Worm (Caenorhabditis elegans) whole organism, young adult: ENCODE measurements around the gene fbxb-72.

Experiments
- B0261.1 ChIP-seq: sonication (generic microtip); optimal IDR thresholded peaks from 2 replicates; lab custom pipeline; 2016; ENCODE audit warnings: mild to moderate bottlenecking, missing genetic modification characterization, moderate library complexity, missing compliant biosample characterization
- C06A6.2 ChIP-seq: fragments of 200-800 bp; sonication (Bioruptor generic); conservative IDR thresholded peaks from 2 replicates; pipeline ENCODE4 v1.3.6; 2022; ENCODE audit warnings: missing genetic modification characterization, missing compliant biosample characterization
- F10E7.11 ChIP-seq: sonication (generic microtip); optimal IDR thresholded peaks from 2 replicates; lab custom pipeline; 2017; ENCODE audit warnings: mild to moderate bottlenecking, missing genetic modification characterization, moderate library complexity, missing compliant biosample characterization
- F23B12.7 ChIP-seq: sonication (generic microtip); optimal IDR thresholded peaks from 2 replicates; lab custom pipeline; 2017; ENCODE audit warnings: missing genetic modification characterization, mild to moderate bottlenecking, missing compliant biosample characterization, antibody characterized with exemption, moderate library complexity; ENCODE audit not compliant: insufficient read depth
- F37B4.10 ChIP-seq: fragments of 200-800 bp; sonication (Bioruptor generic); IDR thresholded peaks from 2 replicates; pipeline ENCODE4 v1.3.6; 2022; ENCODE audit warnings: missing genetic modification characterization, missing compliant biosample characterization
- F49E8.2 ChIP-seq: sonication (generic microtip); optimal IDR thresholded peaks from 3 replicates; lab custom pipeline; 2017; ENCODE audit warnings: missing genetic modification characterization, mild to moderate bottlenecking, missing compliant biosample characterization, antibody characterized with exemption, moderate library complexity; ENCODE audit not compliant: insufficient read depth
- F52B5.7 ChIP-seq: sonication (generic microtip); optimal IDR thresholded peaks from 2 replicates; lab custom pipeline; 2016; ENCODE audit warnings: mild to moderate bottlenecking, missing genetic modification characterization, missing compliant biosample characterization
- F57A8.1 ChIP-seq: fragments of 200-800 bp; sonication (Bioruptor generic); optimal IDR thresholded peaks from 2 replicates; lab custom pipeline; 2018; ENCODE audit warnings: mild to moderate bottlenecking, missing genetic modification characterization, moderate library complexity, missing compliant biosample characterization
- K12H6.12 ChIP-seq: fragments of 200-800 bp; sonication (Bioruptor generic); optimal IDR thresholded peaks from 2 replicates; lab custom pipeline; 2018; ENCODE audit warnings: mild to moderate bottlenecking, missing genetic modification characterization, missing compliant biosample characterization
- T07F8.4 ChIP-seq: sonication (generic microtip); optimal IDR thresholded peaks from 2 replicates; lab custom pipeline; 2016; ENCODE audit warnings: mild to moderate bottlenecking, missing genetic modification characterization, moderate library complexity, missing compliant biosample characterization
- T26A5.8 ChIP-seq: sonication (generic microtip); optimal IDR thresholded peaks from 2 replicates; lab custom pipeline; 2016; ENCODE audit warnings: missing genetic modification characterization, missing compliant biosample characterization
- Y67H2A.10 ChIP-seq: fragments of 200-800 bp; sonication (Bioruptor generic); conservative IDR thresholded peaks from 2 replicates; pipeline ENCODE4 v1.3.6; 2022; ENCODE audit warnings: missing genetic modification reagents, missing genetic modification characterization, missing compliant biosample characterization
- aptf-3 ChIP-seq: fragments of 200-800 bp; sonication (Bioruptor generic); IDR thresholded peaks from 2 replicates; pipeline ENCODE4 v1.3.6; 2022; ENCODE audit warnings: missing genetic modification characterization, missing compliant biosample characterization
- cebp-1 ChIP-seq, 2 experiments: fragments of 200-800 bp in 1 of 2; sonication (Bioruptor generic) in 1 of 2; sonication (generic microtip) in 1 of 2; IDR thresholded peaks in 1 of 2; optimal IDR thresholded peaks in 1 of 2; 2 replicates each; pipeline versions ENCODE4 v1.3.6 to Lab custom; 2017 to 2022; ENCODE audit warnings: missing compliant biosample characterization in 2 of 2, missing genetic modification characterization in 2 of 2, mild to moderate bottlenecking in 1 of 2, missing genetic modification reagents in 1 of 2, moderate library complexity in 1 of 2
- ceh-40 ChIP-seq: fragments of 200-800 bp; sonication (Bioruptor generic); IDR thresholded peaks from 2 replicates; pipeline ENCODE4 v1.3.6; 2022; ENCODE audit warnings: missing genetic modification characterization, missing compliant biosample characterization
- chd-7 ChIP-seq: sonication (generic microtip); optimal IDR thresholded peaks from 2 replicates; lab custom pipeline; 2016; ENCODE audit warnings: mild to moderate bottlenecking, missing genetic modification characterization, moderate library complexity, missing compliant biosample characterization
- dpff-1 ChIP-seq: sonication (generic microtip); optimal IDR thresholded peaks from 2 replicates; lab custom pipeline; 2017; ENCODE audit warnings: mild to moderate bottlenecking, missing genetic modification characterization, missing compliant biosample characterization
- dpl-1 ChIP-seq: fragments of 150-350 bp; optimal IDR thresholded peaks from 2 replicates; lab custom pipeline; 2014; ENCODE audit warnings: missing biosample characterization, missing genetic modification reagents, missing genetic modification characterization
- egl-18 ChIP-seq: fragments of 200-800 bp; sonication (Bioruptor generic); IDR thresholded peaks from 2 replicates; pipeline ENCODE4 v1.3.6; 2022; ENCODE audit warnings: missing genetic modification reagents, missing genetic modification characterization, missing compliant biosample characterization
- egl-44 ChIP-seq: fragments of 200-800 bp; sonication (Bioruptor generic); IDR thresholded peaks from 2 replicates; pipeline ENCODE4 v1.3.6; 2022; ENCODE audit warnings: missing genetic modification reagents, missing genetic modification characterization, missing compliant biosample characterization
- ekl-4 ChIP-seq: fragments of 200-800 bp; sonication (Bioruptor generic); IDR thresholded peaks from 2 replicates; pipeline ENCODE4 v1.3.6; 2022; ENCODE audit warnings: missing genetic modification reagents, missing genetic modification characterization, missing compliant biosample characterization
- him-1 ChIP-seq: sonication (generic microtip); optimal IDR thresholded peaks from 2 replicates; lab custom pipeline; 2016; ENCODE audit warnings: missing genotype, missing genetic modification reagents, missing genetic modification characterization, missing compliant biosample characterization
- hlh-12 ChIP-seq: sonication (generic microtip); optimal IDR thresholded peaks from 2 replicates; lab custom pipeline; 2016; ENCODE audit warnings: missing genetic modification characterization, missing compliant biosample characterization
- hlh-26 ChIP-seq: fragments of 200-800 bp; sonication (Bioruptor generic); conservative IDR thresholded peaks from 2 replicates; pipeline ENCODE4 v1.3.6; 2022; ENCODE audit warnings: missing genetic modification reagents, missing genetic modification characterization, missing compliant biosample characterization
- hmg-1.2 ChIP-seq: fragments of 200-800 bp; sonication (Bioruptor generic); IDR thresholded peaks from 2 replicates; pipeline ENCODE4 v1.3.6; 2022; ENCODE audit warnings: missing genetic modification reagents, missing genetic modification characterization, missing compliant biosample characterization
- lin-26 ChIP-seq: fragments of 200-800 bp; sonication (Bioruptor generic); IDR thresholded peaks from 2 replicates; pipeline ENCODE4 v1.3.6; 2022; ENCODE audit warnings: missing genetic modification reagents, missing genetic modification characterization, missing compliant biosample characterization
- madf-6 ChIP-seq: fragments of 200-800 bp; sonication (Bioruptor generic); IDR thresholded peaks from 2 replicates; pipeline ENCODE4 v1.3.6; 2022; ENCODE audit warnings: missing genetic modification reagents, missing genetic modification characterization, missing compliant biosample characterization
- mcd-1 ChIP-seq: fragments of 200-800 bp; sonication (Bioruptor generic); IDR thresholded peaks from 2 replicates; pipeline ENCODE4 v1.3.6; 2022; ENCODE audit warnings: missing genetic modification reagents, missing genetic modification characterization, missing compliant biosample characterization
- nfya-1 ChIP-seq: sonication (generic microtip); optimal IDR thresholded peaks from 2 replicates; lab custom pipeline; 2017; ENCODE audit warnings: antibody characterized with exemption, missing compliant biosample characterization, missing genetic modification characterization, borderline replicate concordance; ENCODE audit not compliant: insufficient read depth
- nhr-90 ChIP-seq: sonication (generic microtip); optimal IDR thresholded peaks from 2 replicates; lab custom pipeline; 2016; ENCODE audit warnings: missing genotype, mild to moderate bottlenecking, missing genetic modification characterization, missing compliant biosample characterization
- sea-2 ChIP-seq: fragments of 200-800 bp; sonication (Bioruptor generic); IDR thresholded peaks from 2 replicates; pipeline ENCODE4 v1.3.6; 2022; ENCODE audit warnings: missing genetic modification characterization, missing compliant biosample characterization
- snpc-1.1 ChIP-seq: sonication (generic microtip); optimal IDR thresholded peaks from 2 replicates; lab custom pipeline; 2017; ENCODE audit warnings: missing genetic modification characterization, mild to moderate bottlenecking, missing compliant biosample characterization, antibody characterized with exemption, moderate library complexity, missing genotype, missing genetic modification reagents; ENCODE audit not compliant: insufficient read depth
- snpc-4 ChIP-seq, 5 experiments: fragments of 150-350 bp in 1 of 5; sonication (generic microtip) in 4 of 5; optimal IDR thresholded peaks; 2 replicates each; lab custom pipeline; 2014 to 2018; ENCODE audit warnings: missing genetic modification characterization in 5 of 5, missing biosample characterization in 3 of 5, antibody characterized with exemption in 2 of 5, mild to moderate bottlenecking in 2 of 5, missing compliant biosample characterization in 2 of 5, missing genotype in 2 of 5, moderate library complexity in 2 of 5, missing genetic modification reagents in 1 of 5
- tlf-1 ChIP-seq: fragments of 200-800 bp; sonication (Bioruptor generic); optimal IDR thresholded peaks from 2 replicates; lab custom pipeline; 2018; ENCODE audit warnings: mild to moderate bottlenecking, missing genetic modification characterization, missing compliant biosample characterization

fbxb-72 gene

ce11 chrV:741820-742219, 18.1 kb upstream of the fbxb-72 start, which contains the start of gene C05E4.7:
TSS of gene C05E4.7 (plus strand) at chrV:742120.
- TF ChIP-seq nfya-1 (tag; lab: Kevin White, UChicago): no peak
- no peak for TF ChIP-seq T26A5.8
- TF ChIP-seq F23B12.7: no peak
- no peak for TF ChIP-seq dpl-1 (GFP tag; lab: Kevin White, UChicago)
- no peak for TF ChIP-seq madf-6 (GFP tag; lab: Robert Waterston, UW)
- TF ChIP-seq lin-26 (GFP tag; lab: Robert Waterston, UW): no peak
- no peak for TF ChIP-seq chd-7
- TF ChIP-seq T07F8.4: no peak
- no peak for TF ChIP-seq cebp-1 (GFP tag; IDR thresholded peaks at IDR 0.05; lab: Robert Waterston, UW)
- TF ChIP-seq cebp-1 (tag; optimal IDR thresholded peaks at IDR 0.05; lab: Kevin White, UChicago): no peak
- TF ChIP-seq egl-18: no peak
- no peak for TF ChIP-seq snpc-4 (GFP tag; optimal IDR thresholded peaks at IDR 0.05; lab: Kevin White, UChicago)
- no peak for TF ChIP-seq snpc-4 (tag; optimal IDR thresholded peaks at IDR 0.05; lab: Kevin White, UChicago)
- no peak for TF ChIP-seq aptf-3
- TF ChIP-seq F49E8.2 (tag; lab: Kevin White, UChicago): no peak
- TF ChIP-seq dpff-1: no peak
- TF ChIP-seq sea-2 (GFP tag; lab: Robert Waterston, UW): no peak
- TF ChIP-seq him-1 (tag; lab: Kevin White, UChicago): no peak

ce11 chrV:738770-739169, 15.0 kb upstream of the fbxb-72 start, which contains the start of gene srj-24:
TSS of gene srj-24 (minus strand) at chrV:738870.
- no peak for TF ChIP-seq F52B5.7 (tag; lab: Kevin White, UChicago)
- TF ChIP-seq lin-26 (GFP tag; lab: Robert Waterston, UW): no peak
- no peak for TF ChIP-seq F37B4.10 (GFP tag; lab: Robert Waterston, UW)
- no peak for TF ChIP-seq egl-44
- TF ChIP-seq F10E7.11 (tag; lab: Kevin White, UChicago): no peak
- no peak for TF ChIP-seq mcd-1 (GFP tag; lab: Robert Waterston, UW)
- TF ChIP-seq, all 124 proteins: peak for 0

- TF ChIP-seq C06A6.2: no peak
- no peak for TF ChIP-seq K12H6.12 (tag; lab: Kevin White, UChicago)
- no peak for TF ChIP-seq hlh-12
- no peak for TF ChIP-seq snpc-1.1 (tag; lab: Kevin White, UChicago)
- no peak for TF ChIP-seq tlf-1 (GFP tag; lab: Kevin White, UChicago)
- no peak for TF ChIP-seq Y67H2A.10 (GFP tag; lab: Robert Waterston, UW)
- TF ChIP-seq B0261.1 (tag; lab: Kevin White, UChicago): no peak
- TF ChIP-seq ceh-40: no peak
- no peak for TF ChIP-seq dpl-1 (GFP tag; lab: Kevin White, UChicago)
- TF ChIP-seq cebp-1 (GFP tag; IDR thresholded peaks at IDR 0.05; lab: Robert Waterston, UW): no peak
- no peak for TF ChIP-seq cebp-1 (tag; optimal IDR thresholded peaks at IDR 0.05; lab: Kevin White, UChicago)
- TF ChIP-seq hmg-1.2 (GFP tag; lab: Robert Waterston, UW): no peak
- TF ChIP-seq ekl-4: no peak
- no peak for TF ChIP-seq egl-18
- no peak for TF ChIP-seq F57A8.1 (GFP tag; lab: Kevin White, UChicago)
- TF ChIP-seq hlh-26 (GFP tag; lab: Robert Waterston, UW): no peak
- TF ChIP-seq nhr-90 (tag; lab: Kevin White, UChicago): no peak
Observed at ce11 chrV:736171-736570, 12.4 kb upstream of the fbxb-72 start, which contains the start of gene srj-25. TSS of gene srj-25 (minus strand) at chrV:736271.
